Fruit fly (Drosophila melanogaster): Measurements from ENCODE around the gene Eig71Eb.

dm6 chr3L:15684017-15684416, 34.3 kb downstream of the Eig71Eb start:
- TF ChIP-seq CG32006 (GFP tag; optimal IDR thresholded peaks at IDR 0.05) = no peak
- no peak for TF ChIP-seq Sox14 (GFP tag; optimal IDR thresholded peaks at IDR 0.05)
- no peak for TF ChIP-seq CG34406 (GFP tag; optimal IDR thresholded peaks at IDR 0.05)
